Worm (Caenorhabditis elegans) whole organism, L2 larva: ENCODE results near the gene ufbp-1.

Experiments used
- C34F6.9 ChIP-seq: fragments of 150-350 bp; optimal IDR thresholded peaks from 2 replicates; lab custom pipeline; 2014; ENCODE audit warnings: missing biosample characterization, missing genetic modification characterization
- F13H6.1 ChIP-seq: sonication (generic microtip); optimal IDR thresholded peaks from 2 replicates; lab custom pipeline; 2016; ENCODE audit warnings: missing genetic modification characterization, missing compliant biosample characterization
- Y55F3AM.14 ChIP-seq: fragments of 200-800 bp; sonication (Bioruptor generic); optimal IDR thresholded peaks from 2 replicates; lab custom pipeline; 2018; ENCODE audit warnings: mild to moderate bottlenecking, missing genetic modification characterization, missing compliant biosample characterization
- ZK546.5 ChIP-seq: sonication (generic microtip); optimal IDR thresholded peaks from 2 replicates; lab custom pipeline; 2017; ENCODE audit warnings: missing biosample characterization, missing genetic modification characterization
- alr-1 ChIP-seq: fragments of 150-350 bp; optimal IDR thresholded peaks from 2 replicates; lab custom pipeline; 2014; ENCODE audit warnings: missing biosample characterization, missing genetic modification characterization
- aly-2 ChIP-seq: fragments of 150-350 bp; optimal IDR thresholded peaks from 2 replicates; lab custom pipeline; 2014; ENCODE audit warnings: missing biosample characterization, missing genetic modification characterization
- ama-1 ChIP-seq: fragments of 150-350 bp; optimal IDR thresholded peaks from 2 replicates; lab custom pipeline; 2018; ENCODE audit warnings: inconsistent platforms
- blmp-1 ChIP-seq: sonication (generic microtip); optimal IDR thresholded peaks from 2 replicates; lab custom pipeline; 2017; ENCODE audit warnings: missing genetic modification characterization, mild to moderate bottlenecking, missing compliant biosample characterization, antibody characterized with exemption, moderate library complexity; ENCODE audit not compliant: insufficient read depth
- ceh-82 ChIP-seq: fragments of 150-350 bp; optimal IDR thresholded peaks from 2 replicates; lab custom pipeline; 2014; ENCODE audit warnings: missing biosample characterization, missing genetic modification characterization
- crh-2 ChIP-seq: sonication (generic microtip); optimal IDR thresholded peaks from 2 replicates; lab custom pipeline; 2017; ENCODE audit warnings: missing biosample characterization, missing genetic modification characterization
- dmd-4 ChIP-seq: sonication (generic microtip); optimal IDR thresholded peaks from 2 replicates; lab custom pipeline; 2017; ENCODE audit warnings: missing biosample characterization, missing genetic modification characterization
- egl-27 ChIP-seq: sonication (generic microtip); optimal IDR thresholded peaks from 3 replicates; lab custom pipeline; 2017; ENCODE audit warnings: missing biosample characterization, missing genetic modification reagents, missing genetic modification characterization
- elt-1 ChIP-seq: fragments of 150-350 bp; optimal IDR thresholded peaks from 2 replicates; lab custom pipeline; 2014; ENCODE audit warnings: missing biosample characterization, missing genetic modification characterization
- elt-3 ChIP-seq: sonication (generic microtip); optimal IDR thresholded peaks from 2 replicates; lab custom pipeline; 2017; ENCODE audit warnings: missing biosample characterization, missing genetic modification characterization
- fos-1 ChIP-seq: fragments of 150-350 bp; optimal IDR thresholded peaks from 2 replicates; lab custom pipeline; 2014; ENCODE audit warnings: missing biosample characterization, missing genetic modification characterization
- gmeb-1 ChIP-seq: fragments of 150-350 bp; optimal IDR thresholded peaks from 2 replicates; lab custom pipeline; 2014; ENCODE audit warnings: missing biosample characterization, missing genetic modification characterization
- lin-11 ChIP-seq: fragments of 150-350 bp; sonication (generic microtip); optimal IDR thresholded peaks from 2 replicates; lab custom pipeline; 2014; ENCODE audit warnings: missing biosample characterization, missing genetic modification characterization, inconsistent platforms, mixed read lengths
- lin-13 ChIP-seq: fragments of 150-350 bp; optimal IDR thresholded peaks from 2 replicates; lab custom pipeline; 2014; ENCODE audit warnings: missing biosample characterization, missing genetic modification reagents, missing genetic modification characterization
- lin-39 ChIP-seq: fragments of 150-350 bp; optimal IDR thresholded peaks from 2 replicates; lab custom pipeline; 2014; ENCODE audit warnings: missing biosample characterization, missing genetic modification reagents, missing genetic modification characterization
- lsy-2 ChIP-seq, 2 experiments: fragments of 150-350 bp in 1 of 2; sonication (generic microtip) in 1 of 2; optimal IDR thresholded peaks; 2 replicates each; lab custom pipeline; 2014 to 2017; ENCODE audit warnings: missing biosample characterization in 2 of 2, missing genetic modification characterization in 2 of 2
- mab-5 ChIP-seq: fragments of 150-350 bp; optimal IDR thresholded peaks from 2 replicates; lab custom pipeline; 2014; ENCODE audit warnings: missing biosample characterization, missing genetic modification characterization
- mbf-1 ChIP-seq: sonication (generic microtip); optimal IDR thresholded peaks from 2 replicates; lab custom pipeline; 2017; ENCODE audit warnings: missing biosample characterization, missing genetic modification characterization
- mdl-1 ChIP-seq, 2 experiments: fragments of 150-350 bp in 1 of 2; sonication (generic microtip) in 1 of 2; optimal IDR thresholded peaks; 2 replicates each; lab custom pipeline; 2017; ENCODE audit warnings: missing biosample characterization in 2 of 2, missing genetic modification characterization in 2 of 2
- nhr-10 ChIP-seq: sonication (generic microtip); optimal IDR thresholded peaks from 2 replicates; lab custom pipeline; 2017; ENCODE audit warnings: missing biosample characterization, missing genetic modification characterization
- nhr-12 ChIP-seq: fragments of 150-350 bp; optimal IDR thresholded peaks from 2 replicates; lab custom pipeline; 2014; ENCODE audit warnings: missing biosample characterization, missing genetic modification characterization
- nhr-129 ChIP-seq: fragments of 150-350 bp; optimal IDR thresholded peaks from 2 replicates; lab custom pipeline; 2014; ENCODE audit warnings: missing biosample characterization, missing genetic modification characterization
- nhr-21 ChIP-seq: fragments of 150-350 bp; optimal IDR thresholded peaks from 2 replicates; lab custom pipeline; 2014; ENCODE audit warnings: missing biosample characterization, missing genetic modification characterization
- nhr-23 ChIP-seq: fragments of 150-350 bp; optimal IDR thresholded peaks from 2 replicates; lab custom pipeline; 2014; ENCODE audit warnings: missing biosample characterization, missing genetic modification reagents, missing genetic modification characterization
- nhr-237 ChIP-seq: fragments of 150-350 bp; optimal IDR thresholded peaks from 2 replicates; lab custom pipeline; 2014; ENCODE audit warnings: missing biosample characterization, missing genetic modification characterization
- nhr-25 ChIP-seq: fragments of 150-350 bp; sonication (generic microtip); optimal IDR thresholded peaks from 3 replicates; lab custom pipeline; 2014; ENCODE audit warnings: missing biosample characterization, missing genetic modification characterization
- nhr-6 ChIP-seq: fragments of 150-350 bp; optimal IDR thresholded peaks from 2 replicates; lab custom pipeline; 2014; ENCODE audit warnings: missing biosample characterization, missing genetic modification characterization
- nhr-77 ChIP-seq: fragments of 150-350 bp; optimal IDR thresholded peaks from 2 replicates; lab custom pipeline; 2014; ENCODE audit warnings: missing biosample characterization, missing genetic modification characterization
- peb-1 ChIP-seq: fragments of 150-350 bp; optimal IDR thresholded peaks from 2 replicates; lab custom pipeline; 2014; ENCODE audit warnings: missing biosample characterization, missing genetic modification characterization
- sem-4 ChIP-seq: fragments of 150-350 bp; optimal IDR thresholded peaks from 2 replicates; lab custom pipeline; 2014; ENCODE audit warnings: missing biosample characterization, missing genetic modification reagents, missing genetic modification characterization
- skn-1 ChIP-seq: sonication (generic microtip); optimal IDR thresholded peaks from 2 replicates; lab custom pipeline; 2017; ENCODE audit warnings: missing biosample characterization, missing genetic modification characterization
- sma-3 ChIP-seq: sonication (generic microtip); optimal IDR thresholded peaks from 2 replicates; lab custom pipeline; 2016; ENCODE audit warnings: missing genetic modification reagents, missing genetic modification characterization, missing compliant biosample characterization
- sma-9 ChIP-seq, 2 experiments: fragments of 150-350 bp in 1 of 2; sonication (generic microtip) in 1 of 2; optimal IDR thresholded peaks; 2 replicates each; lab custom pipeline; 2014 to 2016; ENCODE audit warnings: missing genetic modification characterization in 2 of 2, mild to moderate bottlenecking in 1 of 2, missing biosample characterization in 1 of 2, missing compliant biosample characterization in 1 of 2, missing genetic modification reagents in 1 of 2, moderate library complexity in 1 of 2
- snpc-4 ChIP-seq: fragments of 150-350 bp; optimal IDR thresholded peaks from 2 replicates; lab custom pipeline; 2014; ENCODE audit warnings: missing biosample characterization, missing genetic modification characterization
- unc-55 ChIP-seq: fragments of 150-350 bp; sonication (generic microtip); optimal IDR thresholded peaks from 3 replicates; lab custom pipeline; 2014; ENCODE audit warnings: missing biosample characterization, missing genetic modification reagents, missing genetic modification characterization
- unc-62 ChIP-seq: fragments of 150-350 bp; optimal IDR thresholded peaks from 2 replicates; lab custom pipeline; 2014; ENCODE audit warnings: missing biosample characterization, missing genetic modification reagents, missing genetic modification characterization
- zag-1 ChIP-seq: fragments of 150-350 bp; optimal IDR thresholded peaks from 2 replicates; lab custom pipeline; 2014; ENCODE audit warnings: missing biosample characterization, missing genetic modification characterization
- ztf-1 ChIP-seq: fragments of 200-800 bp; sonication (Bioruptor generic); conservative IDR thresholded peaks from 2 replicates; pipeline ENCODE4 v1.3.6; 2022; ENCODE audit warnings: missing genetic modification characterization, missing compliant biosample characterization
- ztf-4 ChIP-seq: fragments of 150-350 bp; optimal IDR thresholded peaks from 2 replicates; lab custom pipeline; 2014; ENCODE audit warnings: missing biosample characterization, missing genetic modification characterization

Gene ufbp-1

ce11 chrIII:8451181-8451580 is 7.8 kb upstream of the ufbp-1 start:
- TF ChIP-seq unc-55 (GFP tag; lab: Kevin White, UChicago), result peak; percentile 8
- TF ChIP-seq nhr-77 (tag; lab: Kevin White, UChicago), result no peak

DNA sequence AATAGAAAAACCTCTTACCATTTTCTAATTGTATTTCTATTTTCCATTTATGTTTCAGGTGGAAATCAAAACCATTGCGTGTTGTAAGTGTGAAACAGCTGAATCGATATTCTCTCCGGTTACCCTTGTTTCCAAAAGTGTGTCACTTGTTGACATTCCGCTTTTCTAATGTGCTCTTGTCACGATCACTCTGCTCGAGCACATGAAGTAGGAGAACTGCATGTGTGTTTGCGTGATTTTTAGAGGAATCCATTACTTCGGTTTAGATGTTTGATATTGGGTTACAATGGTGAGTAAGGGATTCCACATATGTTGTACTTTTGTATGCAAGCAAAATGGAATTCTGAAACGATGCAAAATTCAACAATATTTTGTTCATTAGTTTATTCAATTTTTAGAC is 7.1 kb upstream of the ufbp-1 start:
- TF ChIP-seq crh-2 (tag; lab: Kevin White, UChicago) (no peak), C34F6.9 (no peak), ama-1 (lab: Kevin White, UChicago) (peak; percentile 73), lsy-2 (tag; optimal IDR thresholded peaks at IDR 0.05; lab: Kevin White, UChicago) (no peak), lin-13 (GFP tag; lab: Kevin White, UChicago) (no peak), elt-3 (no peak), nhr-25 (no peak), nhr-129 (tag; lab: Kevin White, UChicago) (peak; percentile 24), ztf-4 (no peak)

DNA sequence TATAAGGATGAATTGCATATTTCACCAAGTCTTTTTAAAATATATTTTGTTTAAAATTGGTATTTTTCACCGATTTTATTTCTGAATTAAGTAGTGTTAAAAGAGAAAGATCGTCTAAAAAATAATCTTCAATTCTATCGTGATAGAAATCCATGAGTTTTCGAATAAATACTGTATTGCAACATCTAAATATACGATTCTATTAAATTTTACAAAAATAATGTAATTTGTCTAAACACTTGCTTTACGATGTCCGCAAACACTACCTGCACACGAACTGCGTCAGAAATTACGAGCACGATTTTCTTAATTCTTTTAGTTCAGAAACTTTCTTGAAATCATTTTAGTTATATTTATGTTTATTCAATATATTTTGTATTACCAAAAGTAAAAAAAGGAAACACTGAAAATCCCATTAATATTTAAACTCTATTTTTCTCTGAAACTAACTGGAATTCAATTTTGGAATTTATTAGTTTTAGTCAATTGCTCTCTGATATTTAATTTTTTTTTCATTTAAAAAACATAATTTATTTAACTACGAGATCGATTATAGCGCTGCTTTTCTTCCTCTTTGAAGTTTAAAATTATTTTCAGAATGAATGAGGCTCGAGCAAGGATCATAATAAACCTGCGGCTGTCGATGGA is 5.9 kb upstream of the ufbp-1 start, which contains the start of gene mrpl-32:
TSS of gene mrpl-32 (plus strand) at position 598 of the 648 bp plus-strand sequence.
- no peak for TF ChIP-seq sma-9 (GFP tag; optimal IDR thresholded peaks at IDR 0.05; lab: Kevin White, UChicago)
- no peak for TF ChIP-seq sma-9 (tag; optimal IDR thresholded peaks at IDR 0.05; lab: Kevin White, UChicago)
- TF ChIP-seq ama-1 (lab: Kevin White, UChicago), result peak; percentile 38
- peak; percentile 74 for TF ChIP-seq ztf-4
- TF ChIP-seq lin-11 (tag; lab: Kevin White, UChicago), result no peak
- TF ChIP-seq mdl-1 (tag; optimal IDR thresholded peaks at IDR 0.05; lab: Kevin White, UChicago), result no peak
- peak in 1 of 2 experiments; percentile 67 for TF ChIP-seq lsy-2 (tag; optimal IDR thresholded peaks at IDR 0.05; lab: Kevin White, UChicago)
- no peak for TF ChIP-seq sma-3
- peak; percentile 45 for TF ChIP-seq crh-2 (tag; lab: Kevin White, UChicago)
- no peak for TF ChIP-seq F13H6.1
- TF ChIP-seq fos-1 (tag; lab: Kevin White, UChicago), result no peak
- no peak for TF ChIP-seq mab-5 (tag; lab: Kevin White, UChicago)
- peak; percentile 53 for TF ChIP-seq skn-1
- peak; percentile 33 for TF ChIP-seq lin-13 (GFP tag; lab: Kevin White, UChicago)
- TF ChIP-seq mbf-1, result no peak
- TF ChIP-seq nhr-12, result peak; percentile 25
- no peak for TF ChIP-seq Y55F3AM.14 (GFP tag; lab: Kevin White, UChicago)
- TF ChIP-seq sem-4 (tag; lab: Kevin White, UChicago), result peak; percentile 39
- no peak for TF ChIP-seq aly-2
- no peak for TF ChIP-seq zag-1 (tag; lab: Kevin White, UChicago)
- no peak for TF ChIP-seq snpc-4 (tag; lab: Kevin White, UChicago)
- TF ChIP-seq alr-1 (tag; lab: Kevin White, UChicago), result no peak
- TF ChIP-seq unc-62 (GFP tag; lab: Kevin White, UChicago), result no peak
- TF ChIP-seq C34F6.9, result peak; percentile 39
- TF ChIP-seq egl-27 (tag; lab: Kevin White, UChicago), result no peak

- TF ChIP-seq snpc-4 (tag; lab: Kevin White, UChicago), result peak; percentile 90
- no peak for TF ChIP-seq peb-1 (tag; lab: Kevin White, UChicago)
- peak; percentile 93 to 97 for TF ChIP-seq lsy-2 (tag; optimal IDR thresholded peaks at IDR 0.05; lab: Kevin White, UChicago)
- no peak for TF ChIP-seq elt-1 (tag; lab: Kevin White, UChicago)
- peak; percentile 6 for TF ChIP-seq nhr-12
- TF ChIP-seq ztf-1 (GFP tag; lab: Robert Waterston, UW), result no peak
- peak; percentile 97 for TF ChIP-seq nhr-6 (tag; lab: Kevin White, UChicago)
- peak; percentile 98 for TF ChIP-seq ztf-4
- no peak for TF ChIP-seq nhr-23 (tag; lab: Kevin White, UChicago)
- peak; percentile 66 for TF ChIP-seq unc-62 (GFP tag; lab: Kevin White, UChicago)
- peak; percentile 83 for TF ChIP-seq nhr-77 (tag; lab: Kevin White, UChicago)
- peak; percentile 95 for TF ChIP-seq nhr-21
- peak; percentile 96 for TF ChIP-seq sma-9 (GFP tag; optimal IDR thresholded peaks at IDR 0.05; lab: Kevin White, UChicago)
- TF ChIP-seq sma-9 (tag; optimal IDR thresholded peaks at IDR 0.05; lab: Kevin White, UChicago), result no peak
- TF ChIP-seq gmeb-1, result peak; percentile 95
- peak; percentile 99 for TF ChIP-seq C34F6.9
- TF ChIP-seq nhr-129 (tag; lab: Kevin White, UChicago), result peak; percentile 94
- peak; percentile 99 for TF ChIP-seq crh-2 (tag; lab: Kevin White, UChicago)
- peak; percentile 72 for TF ChIP-seq nhr-237 (tag; lab: Kevin White, UChicago)
- TF ChIP-seq ZK546.5 (tag; lab: Kevin White, UChicago), result peak; percentile 69
- no peak for TF ChIP-seq dmd-4
- TF ChIP-seq Y55F3AM.14 (GFP tag; lab: Kevin White, UChicago), result peak; percentile 58
- TF ChIP-seq fos-1 (tag; lab: Kevin White, UChicago), result peak; percentile 98
- TF ChIP-seq ceh-82 (tag; lab: Kevin White, UChicago), result peak; percentile 83
- TF ChIP-seq lin-39 (tag; lab: Kevin White, UChicago), result no peak
- TF ChIP-seq ama-1 (lab: Kevin White, UChicago), result peak; percentile 96
- TF ChIP-seq zag-1 (tag; lab: Kevin White, UChicago), result peak; percentile 88
- peak; percentile 99 for TF ChIP-seq unc-55 (GFP tag; lab: Kevin White, UChicago)
- peak; percentile 85 for TF ChIP-seq nhr-10 (tag; lab: Kevin White, UChicago)
- TF ChIP-seq nhr-25, result peak; percentile 97
- TF ChIP-seq blmp-1 (tag; lab: Kevin White, UChicago), result peak; percentile 89
- peak in 1 of 2 experiments; percentile 31 for TF ChIP-seq mdl-1 (tag; optimal IDR thresholded peaks at IDR 0.05; lab: Kevin White, UChicago)
- TF ChIP-seq lin-11 (tag; lab: Kevin White, UChicago), result peak; percentile 63
- peak; percentile 97 for TF ChIP-seq sma-3
Measured at ce11 chrIII:8446940-8447403, 3.6 kb upstream of the ufbp-1 start, which contains the start of gene rpn-3. Gene rpn-3, plus strand, starts transcription at chrIII:8447353.
